Fruit fly (Drosophila melanogaster): ENCODE results near the gene CG17380.
A peak's percentile ranks its signal among the peaks of the same experiment; 100 is the strongest.

CG17380 gene

dm6 chr3R:23386907-23387306 lies 16.6 kb downstream of the CG17380 start (continued):
- no peak for TF ChIP-seq Med (GFP tag)
- no peak for TF ChIP-seq CG11560 (tag; IDR thresholded peaks at IDR 0.05)
- TF ChIP-seq ind (GFP tag; optimal IDR thresholded peaks at IDR 0.05) = peak; percentile 19
- TF ChIP-seq Nf-YA (GFP tag; IDR thresholded peaks at IDR 0.05) = no peak
- TF ChIP-seq CG16779 (GFP tag; IDR thresholded peaks at IDR 0.05) = no peak
- peak; percentile 61 for TF ChIP-seq fd96Cb (tag; optimal IDR thresholded peaks at IDR 0.05)
- TF ChIP-seq Hsf (GFP tag; optimal IDR thresholded peaks at IDR 0.05) = peak; percentile 31
- TF ChIP-seq CG6813 (GFP tag; optimal IDR thresholded peaks at IDR 0.05) = no peak
- peak; percentile 5 for TF ChIP-seq CG9437 (GFP tag; optimal IDR thresholded peaks at IDR 0.05)
- no peak for TF ChIP-seq CG7928 (GFP tag; optimal IDR thresholded peaks at IDR 0.05)
- TF ChIP-seq p53 (GFP tag; optimal IDR thresholded peaks at IDR 0.05) = no peak
- peak; percentile 74 for TF ChIP-seq phol (tag; optimal IDR thresholded peaks at IDR 0.05)
- TF ChIP-seq CG11247 (GFP tag; IDR thresholded peaks at IDR 0.05) = no peak
- peak; percentile 32 for TF ChIP-seq CG8089 (GFP tag; optimal IDR thresholded peaks at IDR 0.05)
- TF ChIP-seq Spps (tag; optimal IDR thresholded peaks at IDR 0.05) = no peak
- no peak for TF ChIP-seq BtbVII (GFP tag; optimal IDR thresholded peaks at IDR 0.05)
- peak; percentile 39; the same call in 1 of the 2 replicates for TF ChIP-seq stc (GFP tag; IDR thresholded peaks at IDR 0.05)
- TF ChIP-seq CG1233 (GFP tag; optimal IDR thresholded peaks at IDR 0.05) = peak; percentile 32
- no peak for TF ChIP-seq disco-r (GFP tag; optimal IDR thresholded peaks at IDR 0.05)
- no peak for TF ChIP-seq wek (GFP tag; optimal IDR thresholded peaks at IDR 0.05)
- TF ChIP-seq tin (GFP tag; optimal IDR thresholded peaks at IDR 0.05) = peak; percentile 38
- TF ChIP-seq wdn (GFP tag; IDR thresholded peaks at IDR 0.05) = no peak
- TF ChIP-seq MBD-R2 (GFP tag; IDR thresholded peaks at IDR 0.05) = no peak
- peak in 1 of 3 experiments; percentile 23 for TF ChIP-seq lola (GFP tag; optimal IDR thresholded peaks at IDR 0.05)
- no peak for TF ChIP-seq Rfx (GFP tag; IDR thresholded peaks at IDR 0.05)
- TF ChIP-seq pan (optimal IDR thresholded peaks at IDR 0.05) = no peak
- peak in 1 of 2 experiments; percentile 13 for TF ChIP-seq pan (GFP tag; optimal IDR thresholded peaks at IDR 0.05 in 1 of 2, IDR thresholded peaks at IDR 0.05 in 1 of 2)
- TF ChIP-seq CG32767 (GFP tag; IDR thresholded peaks at IDR 0.05) = peak; percentile 48; the same call in 1 of the 2 replicates
- peak; percentile 17 for TF ChIP-seq chn (GFP tag; optimal IDR thresholded peaks at IDR 0.05)
- TF ChIP-seq Ptx1 (GFP tag; IDR thresholded peaks at IDR 0.05) = peak; percentile 26; the same call in 1 of the 2 replicates
- peak; percentile 41 for TF ChIP-seq trem (tag; optimal IDR thresholded peaks at IDR 0.05)
- peak; percentile 9 for TF ChIP-seq Dek (tag; optimal IDR thresholded peaks at IDR 0.05)
- TF ChIP-seq CG31224 (GFP tag; IDR thresholded peaks at IDR 0.05) = no peak
- TF ChIP-seq Atf-2 (GFP tag; optimal IDR thresholded peaks at IDR 0.05) = no peak
- peak; percentile 39; the same call in 1 of the 2 replicates for TF ChIP-seq CG5953 (GFP tag; IDR thresholded peaks at IDR 0.05)
- TF ChIP-seq B-H2 (GFP tag; optimal IDR thresholded peaks at IDR 0.05) = no peak
- no peak for TF ChIP-seq CG2120 (GFP tag; optimal IDR thresholded peaks at IDR 0.05)
- no peak for TF ChIP-seq zfh2 (GFP tag; optimal IDR thresholded peaks at IDR 0.05)
- no peak for TF ChIP-seq CG11093 (GFP tag; IDR thresholded peaks at IDR 0.05)
- no peak for TF ChIP-seq CG6272 (GFP tag; IDR thresholded peaks at IDR 0.05)
- no peak for TF ChIP-seq CG16813 (GFP tag; IDR thresholded peaks at IDR 0.05; ENCODE audit: partially characterized antibody)
- TF ChIP-seq CG18011 (GFP tag; optimal IDR thresholded peaks at IDR 0.05) = no peak
- TF ChIP-seq CG12769 (tag; optimal IDR thresholded peaks at IDR 0.05) = peak; percentile 19
- no peak for TF ChIP-seq CG2129 (GFP tag; IDR thresholded peaks at IDR 0.05; ENCODE audit: partially characterized antibody)
- TF ChIP-seq CG7745 (tag; optimal IDR thresholded peaks at IDR 0.05) = no peak
- TF ChIP-seq ac (GFP tag; optimal IDR thresholded peaks at IDR 0.05) = no peak
- no peak for TF ChIP-seq CHES-1-like (GFP tag; optimal IDR thresholded peaks at IDR 0.05)
- TF ChIP-seq CG2202 (tag; optimal IDR thresholded peaks at IDR 0.05) = no peak
- TF ChIP-seq gcm (GFP tag; optimal IDR thresholded peaks at IDR 0.05) = peak; percentile 48
- TF ChIP-seq org-1 (GFP tag; optimal IDR thresholded peaks at IDR 0.05) = peak; percentile 43
- TF ChIP-seq nerfin-1 (tag; optimal IDR thresholded peaks at IDR 0.05) = peak; percentile 25

All from whole organism, embryonic.